Worm (Caenorhabditis elegans) whole organism, young adult: ENCODE data around the gene rpl-3.

ENCODE experiments used
- B0019.2 ChIP-seq: fragments of 200-800 bp; sonication (Bioruptor generic); conservative IDR thresholded peaks from 2 replicates; pipeline ENCODE4 v1.3.6; 2022; ENCODE audit warnings: missing genetic modification reagents, missing genetic modification characterization, missing compliant biosample characterization
- B0336.3 ChIP-seq: fragments of 200-800 bp; sonication (Bioruptor generic); IDR thresholded peaks from 2 replicates; pipeline ENCODE4 v1.3.6; 2022; ENCODE audit warnings: missing genetic modification characterization, missing compliant biosample characterization
- F33H1.4 ChIP-seq: fragments of 200-800 bp; sonication (Bioruptor generic); IDR thresholded peaks from 2 replicates; pipeline ENCODE4 v1.3.6; 2022; ENCODE audit warnings: missing genetic modification reagents, missing genetic modification characterization, missing compliant biosample characterization
- T26A5.8 ChIP-seq: sonication (generic microtip); optimal IDR thresholded peaks from 2 replicates; lab custom pipeline; 2016; ENCODE audit warnings: missing genetic modification characterization, missing compliant biosample characterization
- atf-7 ChIP-seq: sonication (generic microtip); optimal IDR thresholded peaks from 2 replicates; lab custom pipeline; 2017; ENCODE audit warnings: mild to moderate bottlenecking, missing genetic modification characterization, missing compliant biosample characterization
- attf-5 ChIP-seq: fragments of 200-800 bp; sonication (Bioruptor generic); optimal IDR thresholded peaks from 2 replicates; lab custom pipeline; 2018; ENCODE audit warnings: mild to moderate bottlenecking, missing genetic modification characterization, missing compliant biosample characterization
- cebp-1 ChIP-seq, 2 experiments: fragments of 200-800 bp in 1 of 2; sonication (Bioruptor generic) in 1 of 2; sonication (generic microtip) in 1 of 2; IDR thresholded peaks in 1 of 2; optimal IDR thresholded peaks in 1 of 2; 2 replicates each; pipeline versions ENCODE4 v1.3.6 to Lab custom; 2017 to 2022; ENCODE audit warnings: missing compliant biosample characterization in 2 of 2, missing genetic modification characterization in 2 of 2, mild to moderate bottlenecking in 1 of 2, missing genetic modification reagents in 1 of 2, moderate library complexity in 1 of 2
- ceh-100 ChIP-seq: fragments of 200-800 bp; sonication (Bioruptor generic); IDR thresholded peaks from 2 replicates; pipeline ENCODE4 v1.3.6; 2022; ENCODE audit warnings: missing genetic modification reagents, missing genetic modification characterization, missing compliant biosample characterization
- ceh-27 ChIP-seq: fragments of 200-800 bp; sonication (Bioruptor generic); optimal IDR thresholded peaks from 2 replicates; lab custom pipeline; 2018; ENCODE audit warnings: mild to moderate bottlenecking, missing genetic modification characterization, moderate library complexity, missing compliant biosample characterization
- dpl-1 ChIP-seq: fragments of 150-350 bp; optimal IDR thresholded peaks from 2 replicates; lab custom pipeline; 2014; ENCODE audit warnings: missing biosample characterization, missing genetic modification reagents, missing genetic modification characterization
- efl-1 ChIP-seq: fragments of 150-350 bp; optimal IDR thresholded peaks from 2 replicates; lab custom pipeline; 2014; ENCODE audit warnings: missing biosample characterization, missing genetic modification reagents, missing genetic modification characterization
- egl-18 ChIP-seq: fragments of 200-800 bp; sonication (Bioruptor generic); IDR thresholded peaks from 2 replicates; pipeline ENCODE4 v1.3.6; 2022; ENCODE audit warnings: missing genetic modification reagents, missing genetic modification characterization, missing compliant biosample characterization
- hsf-1 ChIP-seq: fragments of 200-800 bp; sonication (Bioruptor generic); IDR thresholded peaks from 2 replicates; pipeline ENCODE4 v1.3.6; 2022; ENCODE audit warnings: missing genetic modification reagents, missing genetic modification characterization, missing compliant biosample characterization
- lin-40 ChIP-seq: sonication (generic microtip); optimal IDR thresholded peaks from 2 replicates; lab custom pipeline; 2016; ENCODE audit warnings: missing genetic modification characterization, mild to moderate bottlenecking, missing compliant biosample characterization, missing genotype, missing genetic modification reagents
- lir-1 ChIP-seq: fragments of 200-800 bp; sonication (Bioruptor generic); conservative IDR thresholded peaks from 2 replicates; pipeline ENCODE4 v1.3.6; 2022; ENCODE audit warnings: missing genetic modification reagents, missing genetic modification characterization, missing compliant biosample characterization
- lsy-27 ChIP-seq: sonication (generic microtip); optimal IDR thresholded peaks from 2 replicates; lab custom pipeline; 2017; ENCODE audit warnings: missing genetic modification characterization, mild to moderate bottlenecking, missing compliant biosample characterization, antibody characterized with exemption, missing genotype, borderline replicate concordance; ENCODE audit not compliant: insufficient read depth
- madf-6 ChIP-seq: fragments of 200-800 bp; sonication (Bioruptor generic); IDR thresholded peaks from 2 replicates; pipeline ENCODE4 v1.3.6; 2022; ENCODE audit warnings: missing genetic modification reagents, missing genetic modification characterization, missing compliant biosample characterization
- madf-8 ChIP-seq: fragments of 200-800 bp; sonication (Bioruptor generic); conservative IDR thresholded peaks from 2 replicates; pipeline ENCODE4 v1.3.6; 2022; ENCODE audit warnings: missing genetic modification reagents, missing genetic modification characterization, missing compliant biosample characterization
- pbrm-1 ChIP-seq: fragments of 200-800 bp; sonication (Bioruptor generic); IDR thresholded peaks from 2 replicates; pipeline ENCODE4 v1.3.6; 2022; ENCODE audit warnings: missing genetic modification reagents, missing genetic modification characterization, missing compliant biosample characterization
- pha-4 ChIP-seq: fragments of 150-350 bp; sonication (generic microtip); optimal IDR thresholded peaks from 2 replicates; lab custom pipeline; 2014; ENCODE audit warnings: missing biosample characterization, missing genetic modification reagents, missing genetic modification characterization
- rcor-1 ChIP-seq: fragments of 200-800 bp; sonication (Bioruptor generic); IDR thresholded peaks from 2 replicates; pipeline ENCODE4 v1.3.6; 2022; ENCODE audit warnings: missing genetic modification reagents, missing genetic modification characterization, missing compliant biosample characterization
- repo-1 ChIP-seq: sonication (generic microtip); optimal IDR thresholded peaks from 2 replicates; lab custom pipeline; 2017; ENCODE audit warnings: mild to moderate bottlenecking, missing genetic modification characterization, missing compliant biosample characterization
- snpc-1.3 ChIP-seq: sonication (generic microtip); optimal IDR thresholded peaks from 2 replicates; lab custom pipeline; 2017; ENCODE audit warnings: missing genetic modification characterization, mild to moderate bottlenecking, missing compliant biosample characterization, antibody characterized with exemption, moderate library complexity, missing genotype, missing genetic modification reagents; ENCODE audit not compliant: insufficient read depth
- snpc-4 ChIP-seq, 5 experiments: fragments of 150-350 bp in 1 of 5; sonication (generic microtip) in 4 of 5; optimal IDR thresholded peaks; 2 replicates each; lab custom pipeline; 2014 to 2018; ENCODE audit warnings: missing genetic modification characterization in 5 of 5, missing biosample characterization in 3 of 5, antibody characterized with exemption in 2 of 5, mild to moderate bottlenecking in 2 of 5, missing compliant biosample characterization in 2 of 5, missing genotype in 2 of 5, moderate library complexity in 2 of 5, missing genetic modification reagents in 1 of 5
- tbp1 ChIP-seq: fragments of 200-800 bp; sonication (Bioruptor generic); optimal IDR thresholded peaks from 2 replicates; lab custom pipeline; 2018; ENCODE audit warnings: mild to moderate bottlenecking, missing genetic modification characterization, missing compliant biosample characterization
- tlf-1 ChIP-seq: fragments of 200-800 bp; sonication (Bioruptor generic); optimal IDR thresholded peaks from 2 replicates; lab custom pipeline; 2018; ENCODE audit warnings: mild to moderate bottlenecking, missing genetic modification characterization, missing compliant biosample characterization
- unc-130 ChIP-seq: sonication (generic microtip); optimal IDR thresholded peaks from 2 replicates; lab custom pipeline; 2016; ENCODE audit warnings: missing genetic modification reagents, missing genetic modification characterization, missing compliant biosample characterization

The rpl-3 gene

DNA sequence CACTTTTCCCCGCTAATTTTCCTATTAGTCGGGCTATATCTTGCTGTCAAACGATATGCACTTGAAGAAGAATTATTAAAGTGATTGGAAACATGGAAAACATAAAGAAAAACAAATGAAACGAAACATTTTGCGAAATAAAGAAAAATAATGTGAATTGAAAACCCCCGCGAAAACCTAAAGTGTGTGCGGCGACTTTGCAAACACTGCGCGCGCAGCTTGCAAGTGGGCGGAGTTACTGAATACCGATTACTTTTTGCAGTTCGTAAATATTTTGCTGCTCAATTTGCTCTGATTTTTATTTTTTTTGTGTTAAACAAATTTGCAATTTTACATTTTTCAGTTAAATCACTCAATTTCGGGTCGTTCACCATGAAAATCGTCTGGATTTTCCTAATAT, 49.0 kb downstream of the rpl-3 start, which contains the start of gene ccdc-47 (continued):
- no peak for TF ChIP-seq repo-1 (tag; lab: Kevin White, UChicago)
- peak; percentile 44 for TF ChIP-seq F33H1.4 (GFP tag; lab: Robert Waterston, UW)
- TF ChIP-seq dpl-1 (GFP tag; lab: Kevin White, UChicago): peak; percentile 37
- 0 out of 2 replicates have a peak, but pooled peaks have one; percentile 32 for TF ChIP-seq ceh-100 (GFP tag; lab: Robert Waterston, UW)
- peak; percentile 75 for TF ChIP-seq efl-1
- TF ChIP-seq cebp-1 (GFP tag; IDR thresholded peaks at IDR 0.05; lab: Robert Waterston, UW): no peak
- peak; percentile 69 for TF ChIP-seq cebp-1 (tag; optimal IDR thresholded peaks at IDR 0.05; lab: Kevin White, UChicago)
- no peak for TF ChIP-seq snpc-4 (GFP tag; optimal IDR thresholded peaks at IDR 0.05; lab: Kevin White, UChicago)
- peak in 2 of 4 experiments; percentile 47 to 60 for TF ChIP-seq snpc-4 (tag; optimal IDR thresholded peaks at IDR 0.05; lab: Kevin White, UChicago)
- TF ChIP-seq egl-18: no peak
- no peak for TF ChIP-seq lin-40 (tag; lab: Kevin White, UChicago)
- TF ChIP-seq tlf-1 (GFP tag; lab: Kevin White, UChicago): no peak
- 0 out of 2 replicates have a peak, but pooled peaks have one; percentile 10 for TF ChIP-seq B0336.3 (GFP tag; lab: Robert Waterston, UW)
- no peak for TF ChIP-seq unc-130 (GFP tag; lab: Kevin White, UChicago)
- no peak for TF ChIP-seq B0019.2
- no peak for TF ChIP-seq T26A5.8 (tag; lab: Kevin White, UChicago)
- TF ChIP-seq attf-5 (GFP tag; lab: Kevin White, UChicago): peak; percentile 60
- peak; percentile 60; the same call in 1 of the 2 replicates for TF ChIP-seq pbrm-1 (GFP tag; lab: Robert Waterston, UW)
- TF ChIP-seq snpc-1.3 (tag; lab: Kevin White, UChicago): peak; percentile 73
- peak; percentile 48; the same call in 1 of the 2 replicates for TF ChIP-seq madf-8
- TF ChIP-seq atf-7 (tag; lab: Kevin White, UChicago): no peak
- TF ChIP-seq tbp1 (GFP tag; lab: Kevin White, UChicago): peak; percentile 17
- TF ChIP-seq lir-1 (GFP tag; lab: Robert Waterston, UW): no peak
- TF ChIP-seq ceh-27 (GFP tag; lab: Kevin White, UChicago): peak; percentile 37
- TF ChIP-seq, all 124 proteins: peak for 32

ce11 chrIII:3918569-3918968, 50.9 kb downstream of the rpl-3 start, which contains the start of gene ZK1058.3:
ZK1058.3 (plus strand) TSS chrIII:3918869.
- 0 out of 2 replicates have a peak, but pooled peaks have one; percentile 42 for TF ChIP-seq madf-6
- TF ChIP-seq lsy-27: no peak
- TF ChIP-seq B0019.2: 0 out of 2 replicates have a peak, but pooled peaks have one; percentile 33
- peak; percentile 1 for TF ChIP-seq tlf-1 (GFP tag; lab: Kevin White, UChicago)
- TF ChIP-seq pha-4: no peak
- 0 out of 2 replicates have a peak, but pooled peaks have one; percentile 11 for TF ChIP-seq rcor-1 (GFP tag; lab: Robert Waterston, UW)
- TF ChIP-seq B0336.3 (GFP tag; lab: Robert Waterston, UW): 0 out of 2 replicates have a peak, but pooled peaks have one; percentile 20
- TF ChIP-seq hsf-1 (GFP tag; lab: Robert Waterston, UW): peak; percentile 55; the same call in 1 of the 2 replicates
